Worm (Caenorhabditis elegans) whole organism, young adult: ENCODE data around the gene asb-2.

Source experiments
- ama-1 ChIP-seq, 3 experiments: fragments of 150-350 bp in 1 of 3; sonication (generic microtip) in 2 of 3; optimal IDR thresholded peaks; 2 replicates each; lab custom pipeline; 2014 to 2018; ENCODE audit warnings: missing biosample characterization in 2 of 3, missing genetic modification characterization in 2 of 3, missing genetic modification reagents in 2 of 3
- ceh-91 ChIP-seq: fragments of 200-800 bp; sonication (Bioruptor generic); IDR thresholded peaks from 2 replicates; pipeline ENCODE4 v1.3.6; 2022; ENCODE audit warnings: missing genetic modification reagents, missing genetic modification characterization, missing compliant biosample characterization
- chd-7 ChIP-seq: sonication (generic microtip); optimal IDR thresholded peaks from 2 replicates; lab custom pipeline; 2016; ENCODE audit warnings: mild to moderate bottlenecking, missing genetic modification characterization, moderate library complexity, missing compliant biosample characterization
- hlh-26 ChIP-seq: fragments of 200-800 bp; sonication (Bioruptor generic); conservative IDR thresholded peaks from 2 replicates; pipeline ENCODE4 v1.3.6; 2022; ENCODE audit warnings: missing genetic modification reagents, missing genetic modification characterization, missing compliant biosample characterization
- hmg-20 ChIP-seq: fragments of 200-800 bp; sonication (Bioruptor generic); IDR thresholded peaks from 2 replicates; pipeline ENCODE4 v1.3.6; 2022; ENCODE audit warnings: missing genetic modification reagents, missing genetic modification characterization, missing compliant biosample characterization
- pbrm-1 ChIP-seq: fragments of 200-800 bp; sonication (Bioruptor generic); IDR thresholded peaks from 2 replicates; pipeline ENCODE4 v1.3.6; 2022; ENCODE audit warnings: missing genetic modification reagents, missing genetic modification characterization, missing compliant biosample characterization
- repo-1 ChIP-seq: sonication (generic microtip); optimal IDR thresholded peaks from 2 replicates; lab custom pipeline; 2017; ENCODE audit warnings: mild to moderate bottlenecking, missing genetic modification characterization, missing compliant biosample characterization
- snpc-3.4 ChIP-seq: sonication (generic microtip); optimal IDR thresholded peaks from 2 replicates; lab custom pipeline; 2017; ENCODE audit warnings: missing genetic modification characterization, mild to moderate bottlenecking, missing compliant biosample characterization, antibody characterized with exemption, moderate library complexity, missing genotype, missing genetic modification reagents
- ztf-28 ChIP-seq: fragments of 200-800 bp; sonication (Bioruptor generic); IDR thresholded peaks from 2 replicates; pipeline ENCODE4 v1.3.6; 2022; ENCODE audit warnings: missing genetic modification reagents, missing genetic modification characterization, missing compliant biosample characterization

- no peak for TF ChIP-seq hmg-20 (GFP tag; lab: Robert Waterston, UW)
- TF ChIP-seq ama-1 (optimal IDR thresholded peaks at IDR 0.05; lab: Kevin White, UChicago), result no peak
- no peak for TF ChIP-seq ama-1 (GFP tag; optimal IDR thresholded peaks at IDR 0.05; lab: Kevin White, UChicago)
- no peak for TF ChIP-seq repo-1 (tag; lab: Kevin White, UChicago)
- no peak for TF ChIP-seq ceh-91 (GFP tag; lab: Robert Waterston, UW)
- no peak for TF ChIP-seq pbrm-1 (GFP tag; lab: Robert Waterston, UW)
- no peak for TF ChIP-seq chd-7 (tag; lab: Kevin White, UChicago)
- TF ChIP-seq hlh-26 (GFP tag; lab: Robert Waterston, UW), result no peak
- TF ChIP-seq ztf-28 (GFP tag; lab: Robert Waterston, UW), result no peak
- TF ChIP-seq snpc-3.4 (tag; lab: Kevin White, UChicago), result no peak
Measured at ce11 chrX:4437555-4437954, 32.0 kb upstream of the asb-2 start, which contains the start of gene cest-26.
